Worm (Caenorhabditis elegans): Measurements from ENCODE around the gene pct-1.

- TF ChIP-seq nfya-1 (tag; optimal IDR thresholded peaks at IDR 0.05; ENCODE audit: insufficient read depth) (peak; percentile 25), R02D3.7 (tag; optimal IDR thresholded peaks at IDR 0.05) (no peak), unc-62 (GFP tag; optimal IDR thresholded peaks at IDR 0.05) (no peak), pha-4 (tag; optimal IDR thresholded peaks at IDR 0.05) (peak; percentile 94), ama-1 (optimal IDR thresholded peaks at IDR 0.05) (no peak), fkh-10 (GFP tag; optimal IDR thresholded peaks at IDR 0.05) (no peak), unc-39 (tag; optimal IDR thresholded peaks at IDR 0.05) (no peak), nhr-11 (tag; optimal IDR thresholded peaks at IDR 0.05) (no peak), nhr-67 (tag; optimal IDR thresholded peaks at IDR 0.05) (no peak)
Observed at ce11 chrIV:8133536-8133935, 42.7 kb upstream of the pct-1 start, which contains the start of gene sph-1.

Measured in whole organism, L3 larva.